Worm (Caenorhabditis elegans): ENCODE results near the gene F18G5.1.

The F18G5.1 gene

ce11 chrX:9274574-9274973, 14.9 kb downstream of the F18G5.1 start, which contains the start of gene B0416.10:
Gene B0416.10 (minus strand): TSS chrX:9274674.
- TF ChIP-seq mef-2 (tag; optimal IDR thresholded peaks at IDR 0.05) (no peak), nhr-12 (tag; optimal IDR thresholded peaks at IDR 0.05) (no peak), tbx-2 (tag; optimal IDR thresholded peaks at IDR 0.05) (no peak), unc-86 (tag; optimal IDR thresholded peaks at IDR 0.05) (no peak), zag-1 (tag; optimal IDR thresholded peaks at IDR 0.05) (no peak), mdl-1 (tag; optimal IDR thresholded peaks at IDR 0.05) (no peak), dsc-1 (tag; optimal IDR thresholded peaks at IDR 0.05) (no peak), ceh-8 (GFP tag; optimal IDR thresholded peaks at IDR 0.05) (no peak), hpl-2 (GFP tag; optimal IDR thresholded peaks at IDR 0.05) (no peak), nhr-76 (tag; optimal IDR thresholded peaks at IDR 0.05) (no peak), blmp-1 (tag; optimal IDR thresholded peaks at IDR 0.05) (no peak), alr-1 (tag; optimal IDR thresholded peaks at IDR 0.05; ENCODE audit: borderline replicate concordance) (no peak), sox-4 (tag; optimal IDR thresholded peaks at IDR 0.05) (no peak), mab-9 (GFP tag; IDR thresholded peaks at IDR 0.05) (no peak), lin-14 (GFP tag; optimal IDR thresholded peaks at IDR 0.05) (no peak), ama-1 (optimal IDR thresholded peaks at IDR 0.05) (no peak), ets-5 (GFP tag; IDR thresholded peaks at IDR 0.05) (no peak), nhr-84 (tag; optimal IDR thresholded peaks at IDR 0.05) (no peak), irx-1 (tag; optimal IDR thresholded peaks at IDR 0.05) (no peak)

- TF ChIP-seq unc-62 (GFP tag; optimal IDR thresholded peaks at IDR 0.05): no peak
These were observed 19.0 kb downstream of the F18G5.1 start, which contains the start of gene B0416.4 for ce11 chrX:9278653-9279052. Gene B0416.4 (plus strand): TSS chrX:9278953.

ce11 chrX:9283026-9283425, 23.4 kb downstream of the F18G5.1 start, which contains the start of gene B0416.11:
Gene B0416.11 (minus strand): TSS chrX:9283126.
- TF ChIP-seq aha-1 (tag; optimal IDR thresholded peaks at IDR 0.05): no peak

ce11 chrX:9291345-9291744, 31.7 kb downstream of the F18G5.1 start, which contains the start of gene B0416.3:
Gene B0416.3 (plus strand): TSS chrX:9291645.
- TF ChIP-seq nhr-237 (tag; optimal IDR thresholded peaks at IDR 0.05): no peak
- no peak for TF ChIP-seq nhr-19 (GFP tag; conservative IDR thresholded peaks at IDR 0.05)
- no peak for TF ChIP-seq sup-37 (GFP tag; optimal IDR thresholded peaks at IDR 0.05)
- no peak for TF ChIP-seq unc-30 (tag; optimal IDR thresholded peaks at IDR 0.05)
- no peak for TF ChIP-seq lir-3 (tag; optimal IDR thresholded peaks at IDR 0.05; ENCODE audit: poor library complexity)
- no peak for TF ChIP-seq vab-15 (tag; optimal IDR thresholded peaks at IDR 0.05)
- TF ChIP-seq elt-3 (tag; optimal IDR thresholded peaks at IDR 0.05): no peak
- no peak for TF ChIP-seq lin-14 (GFP tag; optimal IDR thresholded peaks at IDR 0.05)
- TF ChIP-seq fkh-10 (GFP tag; optimal IDR thresholded peaks at IDR 0.05): no peak
- TF ChIP-seq ztf-11 (tag; optimal IDR thresholded peaks at IDR 0.05): no peak
- TF ChIP-seq swsn-7 (tag; optimal IDR thresholded peaks at IDR 0.05): no peak
- no peak for TF ChIP-seq lin-39 (tag; optimal IDR thresholded peaks at IDR 0.05)
- TF ChIP-seq mdl-1 (tag; optimal IDR thresholded peaks at IDR 0.05): no peak
- TF ChIP-seq hlh-4 (tag; optimal IDR thresholded peaks at IDR 0.05): no peak
- TF ChIP-seq ceh-88 (GFP tag; IDR thresholded peaks at IDR 0.05): no peak
- TF ChIP-seq lsy-2 (tag; optimal IDR thresholded peaks at IDR 0.05): no peak

- TF ChIP-seq blmp-1 (tag; optimal IDR thresholded peaks at IDR 0.05): no peak
- peak in 1 of 2 experiments; percentile 16 for TF ChIP-seq lin-35 (GFP tag; optimal IDR thresholded peaks at IDR 0.05)
- peak; percentile 56 for TF ChIP-seq elt-2 (tag; optimal IDR thresholded peaks at IDR 0.05)
- TF ChIP-seq tlp-1 (tag; optimal IDR thresholded peaks at IDR 0.05): no peak
These were observed 35.8 kb downstream of the F18G5.1 start for ce11 chrX:9295471-9295870.

Data from whole organism, L1 larva.